Worm (Caenorhabditis elegans): Measurements from ENCODE around the gene nep-1.
A peak's percentile ranks its signal among the peaks of the same experiment; 100 is the strongest.

The nep-1 gene

DNA sequence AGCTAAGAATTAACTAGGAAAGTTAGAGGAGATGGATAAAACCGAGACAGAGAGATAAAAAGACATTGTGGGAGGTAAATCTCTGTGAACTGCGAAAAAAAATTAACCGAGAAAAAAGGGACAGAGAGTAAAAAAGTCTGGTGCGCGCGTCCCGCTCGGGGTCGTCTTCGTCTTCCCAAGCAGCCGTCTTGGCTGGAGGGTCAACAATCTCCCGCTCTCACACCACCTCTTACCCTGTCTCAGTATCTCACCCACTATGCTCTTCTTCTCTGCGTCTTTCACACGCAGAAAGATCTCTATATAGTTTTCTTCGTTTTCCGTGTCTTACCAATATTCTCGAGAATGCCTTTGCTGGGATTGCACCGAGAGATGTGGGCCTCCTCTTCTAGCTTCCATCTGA is 24.3 kb downstream of the nep-1 start (continued):
- TF ChIP-seq spr-1 (tag; optimal IDR thresholded peaks at IDR 0.05) = no peak
- TF ChIP-seq pqm-1 (tag; optimal IDR thresholded peaks at IDR 0.05) = no peak
- no peak for TF ChIP-seq dmd-8 (GFP tag; IDR thresholded peaks at IDR 0.05)
- peak; percentile 5 for TF ChIP-seq nhr-25 (tag; optimal IDR thresholded peaks at IDR 0.05; ENCODE audit: borderline replicate concordance, insufficient read depth)
- TF ChIP-seq fkh-10 (GFP tag; optimal IDR thresholded peaks at IDR 0.05) = peak; percentile 29
- peak in 1 of 2 experiments; percentile 63 for TF ChIP-seq mdl-1 (tag; optimal IDR thresholded peaks at IDR 0.05)
- no peak for TF ChIP-seq R02D3.7 (tag; optimal IDR thresholded peaks at IDR 0.05)
- peak; percentile 47 for TF ChIP-seq nhr-28 (tag; optimal IDR thresholded peaks at IDR 0.05)
- no peak for TF ChIP-seq zfp-3 (GFP tag; conservative IDR thresholded peaks at IDR 0.05)
- TF ChIP-seq fos-1 (tag; optimal IDR thresholded peaks at IDR 0.05) = no peak
- TF ChIP-seq jun-1 (tag; optimal IDR thresholded peaks at IDR 0.05) = no peak
- TF ChIP-seq dmd-6 (GFP tag; IDR thresholded peaks at IDR 0.05) = peak; percentile 48
- no peak for TF ChIP-seq Y48G9A.11 (GFP tag; IDR thresholded peaks at IDR 0.05)
- no peak for TF ChIP-seq F44E2.7 (GFP tag; IDR thresholded peaks at IDR 0.05)
- no peak for TF ChIP-seq D1046.2 (GFP tag; IDR thresholded peaks at IDR 0.05)
- peak; percentile 51 for TF ChIP-seq nhr-77 (tag; optimal IDR thresholded peaks at IDR 0.05)
- no peak for TF ChIP-seq ces-1 (GFP tag; optimal IDR thresholded peaks at IDR 0.05)
- TF ChIP-seq mxl-3 (GFP tag; optimal IDR thresholded peaks at IDR 0.05) = peak; percentile 27
- no peak for TF ChIP-seq ztf-11 (tag; optimal IDR thresholded peaks at IDR 0.05)
- TF ChIP-seq snpc-1.2 (GFP tag; IDR thresholded peaks at IDR 0.05) = no peak
- no peak for TF ChIP-seq F37D6.2 (tag; optimal IDR thresholded peaks at IDR 0.05)
- TF ChIP-seq tra-1 (GFP tag; IDR thresholded peaks at IDR 0.05) = no peak
- no peak for TF ChIP-seq aly-2 (tag; optimal IDR thresholded peaks at IDR 0.05)
- TF ChIP-seq unc-39 (tag; optimal IDR thresholded peaks at IDR 0.05) = no peak
- TF ChIP-seq F26F4.8 (GFP tag; conservative IDR thresholded peaks at IDR 0.05) = no peak
- TF ChIP-seq madf-5 (GFP tag; IDR thresholded peaks at IDR 0.05) = no peak
- TF ChIP-seq ctbp-1 (GFP tag; IDR thresholded peaks at IDR 0.05) = 0 out of 2 replicates have a peak, but pooled peaks have one; percentile 42
- no peak for TF ChIP-seq unc-62 (GFP tag; optimal IDR thresholded peaks at IDR 0.05 in 1 of 2)
- TF ChIP-seq unc-62 (tag; optimal IDR thresholded peaks at IDR 0.05) = no peak
- TF ChIP-seq spr-3 (GFP tag; optimal IDR thresholded peaks at IDR 0.05) = no peak
- peak in 1 of 2 experiments; percentile 16 for TF ChIP-seq hif-1 (tag; optimal IDR thresholded peaks at IDR 0.05)
- TF ChIP-seq lsy-2 (tag; optimal IDR thresholded peaks at IDR 0.05) = peak in 1 of 2 experiments; percentile 41
- no peak for TF ChIP-seq mxl-2 (GFP tag; conservative IDR thresholded peaks at IDR 0.05)
- no peak for TF ChIP-seq ZK546.5 (tag; optimal IDR thresholded peaks at IDR 0.05)
- no peak for TF ChIP-seq nhr-10 (tag; optimal IDR thresholded peaks at IDR 0.05)
- TF ChIP-seq zfp-2 (tag; optimal IDR thresholded peaks at IDR 0.05) = no peak

DNA sequence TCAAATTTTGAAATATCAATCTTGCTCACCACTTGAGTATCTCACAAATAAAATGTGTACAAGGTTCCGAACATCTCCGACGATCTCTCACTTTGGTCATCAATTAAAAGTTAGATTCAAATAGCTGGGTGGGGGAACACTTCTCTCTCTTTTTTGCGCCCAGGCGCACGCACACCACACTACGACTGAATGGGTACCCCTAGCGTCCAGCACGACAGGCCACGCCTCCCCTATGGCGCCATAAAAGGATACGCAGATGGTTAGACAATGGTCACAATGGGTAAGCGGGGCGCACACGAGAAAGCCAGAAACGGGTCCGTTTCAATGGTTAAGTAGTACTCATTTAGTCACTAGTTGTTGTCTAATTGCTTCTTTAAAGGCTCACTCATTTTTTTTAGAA is 27.0 kb downstream of the nep-1 start:
- TF ChIP-seq ctbp-1 (GFP tag; IDR thresholded peaks at IDR 0.05) (0 out of 2 replicates have a peak, but pooled peaks have one; percentile 27), R02D3.7 (tag; optimal IDR thresholded peaks at IDR 0.05) (no peak), daf-8 (GFP tag; IDR thresholded peaks at IDR 0.05) (no peak), ztf-7 (tag; optimal IDR thresholded peaks at IDR 0.05) (no peak), pha-4 (GFP tag; IDR thresholded peaks at IDR 0.05) (no peak), pha-4 (tag; optimal IDR thresholded peaks at IDR 0.05) (no peak), T26A8.4 (GFP tag; IDR thresholded peaks at IDR 0.05) (no peak; the same call in 1 of the 2 replicates), hlh-11 (tag; optimal IDR thresholded peaks at IDR 0.05) (peak; percentile 1), rbr-2 (tag; optimal IDR thresholded peaks at IDR 0.05) (no peak), unc-62 (GFP tag; optimal IDR thresholded peaks at IDR 0.05 in 1 of 2) (peak in 1 of 2 experiments; percentile 86), unc-62 (tag; optimal IDR thresholded peaks at IDR 0.05) (no peak), hlh-30 (tag; optimal IDR thresholded peaks at IDR 0.05; ENCODE audit: insufficient read depth) (peak; percentile 28), lsy-2 (tag; optimal IDR thresholded peaks at IDR 0.05) (no peak), mep-1 (tag; optimal IDR thresholded peaks at IDR 0.05) (peak; percentile 41), mdl-1 (tag; optimal IDR thresholded peaks at IDR 0.05) (peak in 1 of 2 experiments; percentile 10), hmg-1.1 (GFP tag; IDR thresholded peaks at IDR 0.05) (peak; percentile 60), mes-2 (tag; optimal IDR thresholded peaks at IDR 0.05; ENCODE audit: poor library complexity, severe bottlenecking) (peak; percentile 21)
